Worm (Caenorhabditis elegans): ENCODE data around the gene Y57G11B.5.

DNA sequence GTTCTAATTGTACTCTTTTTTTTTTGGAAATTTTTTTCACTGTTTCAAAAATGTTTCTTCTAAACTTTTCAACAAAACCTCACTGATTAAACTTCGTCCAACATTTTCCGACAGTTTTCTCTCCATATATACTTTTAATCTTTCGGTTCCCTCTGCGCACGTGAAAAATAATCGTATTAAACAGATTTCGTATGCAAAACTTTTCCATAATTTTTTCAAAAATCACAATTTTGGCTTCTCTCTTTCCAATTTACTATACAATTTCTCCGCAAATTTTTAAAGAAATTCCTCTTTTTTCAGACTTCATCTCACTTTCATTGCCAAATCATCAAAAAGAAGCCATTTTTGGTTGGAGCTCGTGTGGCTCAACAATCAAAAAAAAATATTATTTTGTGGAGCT is 41.7 kb downstream of the Y57G11B.5 start, which contains the start of gene dmd-6:
- TF ChIP-seq che-1 (tag; optimal IDR thresholded peaks at IDR 0.05) (no peak), fkh-10 (GFP tag; optimal IDR thresholded peaks at IDR 0.05) (no peak), hlh-6 (tag; optimal IDR thresholded peaks at IDR 0.05) (no peak), ama-1 (optimal IDR thresholded peaks at IDR 0.05) (no peak), dmd-4 (tag; optimal IDR thresholded peaks at IDR 0.05; ENCODE audit: borderline replicate concordance) (no peak), elt-2 (tag; optimal IDR thresholded peaks at IDR 0.05) (no peak), hlh-13 (GFP tag; optimal IDR thresholded peaks at IDR 0.05) (no peak), sox-2 (GFP tag; IDR thresholded peaks at IDR 0.05) (no peak), npax-4 (tag; optimal IDR thresholded peaks at IDR 0.05) (no peak), pag-3 (tag; optimal IDR thresholded peaks at IDR 0.05; ENCODE audit: borderline replicate concordance) (no peak), ceh-2 (tag; optimal IDR thresholded peaks at IDR 0.05) (no peak), tbx-2 (tag; optimal IDR thresholded peaks at IDR 0.05) (no peak)
